Worm (Caenorhabditis elegans) whole organism, L1 larva: ENCODE data around the gene F40F8.5.

Experiments used
- C34B4.2 ChIP-seq: sonication (generic microtip); optimal IDR thresholded peaks from 2 replicates; lab custom pipeline; 2017; ENCODE audit warnings: mild to moderate bottlenecking, missing genetic modification characterization, missing compliant biosample characterization
- F16B12.6 ChIP-seq: fragments of 150-350 bp; optimal IDR thresholded peaks from 2 replicates; lab custom pipeline; 2014; ENCODE audit warnings: missing biosample characterization, missing genetic modification characterization
- Y116A8C.19 ChIP-seq: sonication (generic microtip); optimal IDR thresholded peaks from 2 replicates; lab custom pipeline; 2016; ENCODE audit warnings: missing compliant biosample characterization, missing genetic modification characterization, borderline replicate concordance
- aha-1 ChIP-seq: fragments of 150-350 bp; optimal IDR thresholded peaks from 2 replicates; lab custom pipeline; 2014; ENCODE audit warnings: missing biosample characterization, missing genetic modification characterization
- aly-2 ChIP-seq: fragments of 150-350 bp; optimal IDR thresholded peaks from 2 replicates; lab custom pipeline; 2014; ENCODE audit warnings: missing biosample characterization, missing genetic modification characterization
- blmp-1 ChIP-seq: fragments of 150-350 bp; optimal IDR thresholded peaks from 2 replicates; lab custom pipeline; 2014; ENCODE audit warnings: missing biosample characterization, missing genetic modification characterization
- ceh-63 ChIP-seq: fragments of 200-800 bp; sonication (Bioruptor generic); optimal IDR thresholded peaks from 2 replicates; lab custom pipeline; 2018; ENCODE audit warnings: mild to moderate bottlenecking, missing genetic modification characterization, missing compliant biosample characterization
- ceh-90 ChIP-seq: sonication (generic microtip); optimal IDR thresholded peaks from 2 replicates; lab custom pipeline; 2016; ENCODE audit warnings: missing genetic modification characterization, missing compliant biosample characterization
- dpl-1 ChIP-seq, 3 experiments: fragments of 150-350 bp in 2 of 3; sonication (generic microtip) in 1 of 3; optimal IDR thresholded peaks; 2 replicates each; lab custom pipeline; 2014 to 2017; ENCODE audit warnings: missing biosample characterization in 3 of 3, missing genetic modification characterization in 3 of 3, missing genetic modification reagents in 3 of 3
- dsc-1 ChIP-seq: sonication (generic microtip); optimal IDR thresholded peaks from 2 replicates; lab custom pipeline; 2016; ENCODE audit warnings: mild to moderate bottlenecking, missing genetic modification characterization, missing compliant biosample characterization
- efl-1 ChIP-seq, 4 experiments: fragments of 150-350 bp; optimal IDR thresholded peaks in 3 of 4; peaks in 1 of 4; 1 replicate in 1 of 4; 2 replicates in 3 of 4; lab custom pipeline; 2014; ENCODE audit warnings: missing biosample characterization in 2 of 4, missing genetic modification characterization in 2 of 4, missing genetic modification reagents in 2 of 4
- egl-13 ChIP-seq: sonication (generic microtip); optimal IDR thresholded peaks from 2 replicates; lab custom pipeline; 2016; ENCODE audit warnings: missing genotype, missing genetic modification reagents, missing genetic modification characterization, missing compliant biosample characterization
- egl-27 ChIP-seq, 2 experiments: fragments of 150-350 bp in 1 of 2; sonication (generic microtip); optimal IDR thresholded peaks; 3 replicates each; lab custom pipeline; 2017 to 2018; ENCODE audit warnings: missing biosample characterization in 2 of 2, missing genetic modification characterization in 2 of 2, missing genetic modification reagents in 2 of 2
- elt-2 ChIP-seq: sonication (generic microtip); optimal IDR thresholded peaks from 2 replicates; lab custom pipeline; 2016; ENCODE audit warnings: missing genetic modification characterization, mild to moderate bottlenecking, inconsistent platforms, missing compliant biosample characterization, missing genetic modification reagents
- elt-3 ChIP-seq, 6 experiments: fragments of 150-350 bp in 1 of 6; sonication (generic microtip); optimal IDR thresholded peaks; 2 replicates each; lab custom pipeline; 2017 to 2018; ENCODE audit warnings: missing biosample characterization in 6 of 6, missing genetic modification characterization in 6 of 6, inconsistent platforms in 1 of 6
- fkh-10 ChIP-seq: sonication (generic microtip); optimal IDR thresholded peaks from 2 replicates; lab custom pipeline; 2017; ENCODE audit warnings: missing biosample characterization, missing genetic modification reagents, missing genetic modification characterization
- fkh-8 ChIP-seq: sonication (generic microtip); optimal IDR thresholded peaks from 2 replicates; lab custom pipeline; 2016; ENCODE audit warnings: mild to moderate bottlenecking, missing genetic modification characterization, missing compliant biosample characterization
- grh-1 ChIP-seq: fragments of 200-800 bp; sonication (Bioruptor generic); IDR thresholded peaks from 2 replicates; pipeline ENCODE4 v1.3.6; 2022; ENCODE audit warnings: missing genetic modification reagents, missing genetic modification characterization, missing compliant biosample characterization
- hlh-4 ChIP-seq: sonication (generic microtip); optimal IDR thresholded peaks from 2 replicates; lab custom pipeline; 2016; ENCODE audit warnings: mild to moderate bottlenecking, missing genetic modification characterization, missing compliant biosample characterization
- hpl-2 ChIP-seq: fragments of 150-350 bp; optimal IDR thresholded peaks from 2 replicates; lab custom pipeline; 2014; ENCODE audit warnings: missing biosample characterization, missing genetic modification reagents, missing genetic modification characterization
- isw-1 ChIP-seq: fragments of 200-800 bp; sonication (Bioruptor generic); IDR thresholded peaks from 2 replicates; pipeline ENCODE4 v1.3.6; 2022; ENCODE audit warnings: missing genetic modification characterization, missing compliant biosample characterization
- lin-13 ChIP-seq: fragments of 150-350 bp; optimal IDR thresholded peaks from 2 replicates; lab custom pipeline; 2014; ENCODE audit warnings: missing biosample characterization, missing genetic modification reagents, missing genetic modification characterization
- lin-14 ChIP-seq: fragments of 200-800 bp; sonication (Bioruptor generic); optimal IDR thresholded peaks from 2 replicates; lab custom pipeline; 2018; ENCODE audit warnings: mild to moderate bottlenecking, missing genetic modification characterization, moderate library complexity, missing compliant biosample characterization
- lin-15B ChIP-seq: fragments of 150-350 bp; sonication (generic microtip); optimal IDR thresholded peaks from 3 replicates; lab custom pipeline; 2014; ENCODE audit warnings: missing biosample characterization, missing genetic modification characterization
- lin-35 ChIP-seq, 2 experiments: fragments of 150-350 bp; optimal IDR thresholded peaks; 2 replicates each; lab custom pipeline; 2014; ENCODE audit warnings: missing biosample characterization in 2 of 2, missing genetic modification characterization in 2 of 2, missing genetic modification reagents in 2 of 2
- lin-39 ChIP-seq: fragments of 150-350 bp; optimal IDR thresholded peaks from 2 replicates; lab custom pipeline; 2014; ENCODE audit warnings: missing biosample characterization, missing genetic modification reagents, missing genetic modification characterization
- lir-3 ChIP-seq: sonication (generic microtip); optimal IDR thresholded peaks from 2 replicates; lab custom pipeline; 2016; ENCODE audit warnings: mild to moderate bottlenecking, missing genetic modification characterization, moderate library complexity, missing compliant biosample characterization; ENCODE audit not compliant: poor library complexity
- mab-9 ChIP-seq: fragments of 200-800 bp; sonication (Bioruptor generic); IDR thresholded peaks from 2 replicates; pipeline ENCODE4 v1.3.6; 2022; ENCODE audit warnings: missing genetic modification reagents, missing genetic modification characterization, missing compliant biosample characterization
- mdl-1 ChIP-seq, 2 experiments: fragments of 150-350 bp; optimal IDR thresholded peaks; 2 replicates each; lab custom pipeline; 2014 to 2017; ENCODE audit warnings: missing biosample characterization in 2 of 2, missing genetic modification characterization in 2 of 2, inconsistent platforms in 1 of 2
- mep-1 ChIP-seq: fragments of 150-350 bp; optimal IDR thresholded peaks from 2 replicates; lab custom pipeline; 2014; ENCODE audit warnings: missing biosample characterization, missing genetic modification characterization
- nhr-11 ChIP-seq: fragments of 150-350 bp; optimal IDR thresholded peaks from 2 replicates; lab custom pipeline; 2014; ENCODE audit warnings: missing biosample characterization, missing genetic modification characterization
- nhr-19 ChIP-seq: fragments of 200-800 bp; sonication (Bioruptor generic); conservative IDR thresholded peaks from 2 replicates; pipeline ENCODE4 v1.3.6; 2022; ENCODE audit warnings: missing genetic modification characterization, missing compliant biosample characterization
- nhr-28 ChIP-seq: fragments of 150-350 bp; optimal IDR thresholded peaks from 2 replicates; lab custom pipeline; 2014; ENCODE audit warnings: missing biosample characterization, missing genetic modification characterization
- nhr-47 ChIP-seq: sonication (generic microtip); optimal IDR thresholded peaks from 2 replicates; lab custom pipeline; 2016; ENCODE audit warnings: mild to moderate bottlenecking, missing genetic modification characterization, moderate library complexity, missing compliant biosample characterization
- nhr-71 ChIP-seq: sonication (generic microtip); optimal IDR thresholded peaks from 2 replicates; lab custom pipeline; 2016; ENCODE audit warnings: mild to moderate bottlenecking, missing genetic modification characterization, moderate library complexity, missing compliant biosample characterization
- nhr-84 ChIP-seq: sonication (generic microtip); optimal IDR thresholded peaks from 2 replicates; lab custom pipeline; 2017; ENCODE audit warnings: missing biosample characterization, missing genetic modification characterization
- nhr-85 ChIP-seq: sonication (generic microtip); peaks from one replicate; lab custom pipeline; 2016; ENCODE audit warnings: missing genetic modification characterization, inconsistent platforms, missing compliant biosample characterization
- nhr-90 ChIP-seq: sonication (generic microtip); optimal IDR thresholded peaks from 2 replicates; lab custom pipeline; 2016; ENCODE audit warnings: mild to moderate bottlenecking, missing genetic modification characterization, missing compliant biosample characterization; ENCODE audit not compliant: poor library complexity
- pax-3 ChIP-seq: fragments of 200-800 bp; sonication (Bioruptor generic); optimal IDR thresholded peaks from 2 replicates; lab custom pipeline; 2018; ENCODE audit warnings: mild to moderate bottlenecking, missing genetic modification characterization, moderate library complexity, missing compliant biosample characterization
- rnt-1 ChIP-seq: sonication (generic microtip); optimal IDR thresholded peaks from 2 replicates; lab custom pipeline; 2016; ENCODE audit warnings: mild to moderate bottlenecking, missing genetic modification characterization, moderate library complexity, missing compliant biosample characterization
- snpc-4 ChIP-seq: fragments of 150-350 bp; optimal IDR thresholded peaks from 2 replicates; lab custom pipeline; 2014; ENCODE audit warnings: missing biosample characterization, missing genetic modification characterization
- sup-37 ChIP-seq: fragments of 200-800 bp; sonication (Bioruptor generic); optimal IDR thresholded peaks from 2 replicates; lab custom pipeline; 2018; ENCODE audit warnings: mild to moderate bottlenecking, missing genetic modification characterization, missing compliant biosample characterization
- swsn-7 ChIP-seq: sonication (generic microtip); optimal IDR thresholded peaks from 2 replicates; lab custom pipeline; 2016; ENCODE audit warnings: missing genetic modification characterization, missing compliant biosample characterization
- tlp-1 ChIP-seq: fragments of 150-350 bp; optimal IDR thresholded peaks from 2 replicates; lab custom pipeline; 2014; ENCODE audit warnings: missing biosample characterization, missing genetic modification characterization
- unc-62 ChIP-seq: fragments of 150-350 bp; optimal IDR thresholded peaks from 2 replicates; lab custom pipeline; 2014; ENCODE audit warnings: missing biosample characterization, missing genetic modification reagents, missing genetic modification characterization
- unc-86 ChIP-seq: sonication (generic microtip); optimal IDR thresholded peaks from 2 replicates; lab custom pipeline; 2016; ENCODE audit warnings: missing genetic modification characterization, missing compliant biosample characterization
- unc-98 ChIP-seq: fragments of 200-800 bp; sonication (Bioruptor generic); IDR thresholded peaks from 2 replicates; pipeline ENCODE4 v1.3.6; 2022; ENCODE audit warnings: missing genetic modification characterization, missing compliant biosample characterization
- vab-15 ChIP-seq: sonication (generic microtip); optimal IDR thresholded peaks from 2 replicates; lab custom pipeline; 2017; ENCODE audit warnings: missing genotype, mild to moderate bottlenecking, missing genetic modification characterization, missing compliant biosample characterization
- xbp-1 ChIP-seq: sonication (generic microtip); optimal IDR thresholded peaks from 2 replicates; lab custom pipeline; 2016; ENCODE audit warnings: missing genetic modification characterization, missing compliant biosample characterization
- zip-4 ChIP-seq: fragments of 200-800 bp; sonication (Bioruptor generic); optimal IDR thresholded peaks from 2 replicates; lab custom pipeline; 2018; ENCODE audit warnings: mild to moderate bottlenecking, missing genetic modification characterization, moderate library complexity, missing compliant biosample characterization
- ztf-11 ChIP-seq, 2 experiments: sonication (generic microtip); optimal IDR thresholded peaks; 2 replicates each; lab custom pipeline; 2016 to 2017; ENCODE audit warnings: missing genetic modification characterization in 2 of 2, missing biosample characterization in 1 of 2, missing compliant biosample characterization in 1 of 2

F40F8.5 gene

ce11 chrII:11167039-11167438, 32.3 kb upstream of the F40F8.5 start:
- peak; percentile 47; the same call in 1 of the 2 replicates for TF ChIP-seq unc-98
- no peak for TF ChIP-seq lin-13 (GFP tag; lab: Kevin White, UChicago)
- peak; percentile 92 for TF ChIP-seq nhr-90 (tag; lab: Kevin White, UChicago)
- TF ChIP-seq lin-39 (tag; lab: Kevin White, UChicago), result peak; percentile 40
- TF ChIP-seq sup-37, result peak; percentile 80
- TF ChIP-seq snpc-4, result peak; percentile 99
- no peak for TF ChIP-seq aha-1
- TF ChIP-seq C34B4.2 (tag; lab: Kevin White, UChicago), result no peak
- peak; percentile 16 for TF ChIP-seq pax-3 (tag; lab: Kevin White, UChicago)
- no peak for TF ChIP-seq hlh-4
- TF ChIP-seq fkh-8, result peak; percentile 14
- TF ChIP-seq ztf-11 (tag; optimal IDR thresholded peaks at IDR 0.05; lab: Kevin White, UChicago), result peak in 1 of 2 experiments; percentile 50
- peak; percentile 57 for TF ChIP-seq zip-4
- no peak for TF ChIP-seq mab-9 (GFP tag; lab: Robert Waterston, UW)
- no peak for TF ChIP-seq hpl-2 (GFP tag; lab: Kevin White, UChicago)
- TF ChIP-seq egl-27 (tag; optimal IDR thresholded peaks at IDR 0.05; lab: Kevin White, UChicago), result peak in 1 of 2 experiments; percentile 9
- TF ChIP-seq dsc-1, result peak; percentile 90
- TF ChIP-seq aly-2 (tag; lab: Kevin White, UChicago), result peak; percentile 58
- TF ChIP-seq tlp-1 (tag; lab: Kevin White, UChicago), result no peak
- no peak for TF ChIP-seq Y116A8C.19 (tag; lab: Kevin White, UChicago)
- peak; percentile 77 for TF ChIP-seq grh-1 (GFP tag; lab: Robert Waterston, UW)
- peak; percentile 18 for TF ChIP-seq mep-1
- TF ChIP-seq isw-1, result no peak
- peak; percentile 95 for TF ChIP-seq nhr-85
- TF ChIP-seq ceh-90 (tag; lab: Kevin White, UChicago), result no peak
- TF ChIP-seq nhr-71 (tag; lab: Kevin White, UChicago), result peak; percentile 91
- TF ChIP-seq lin-14 (GFP tag; lab: Kevin White, UChicago), result peak; percentile 70
- peak; percentile 54 for TF ChIP-seq elt-2 (tag; lab: Kevin White, UChicago)
- TF ChIP-seq unc-62 (GFP tag; lab: Kevin White, UChicago), result no peak
- peak; percentile 29 to 68 for TF ChIP-seq efl-1 (optimal IDR thresholded peaks at IDR 0.05; lab: Kevin White, UChicago)
- TF ChIP-seq efl-1 (GFP tag; optimal IDR thresholded peaks at IDR 0.05 in 1 of 2; lab: Kevin White, UChicago), result peak; percentile 10 to 96
- TF ChIP-seq ceh-63 (GFP tag; lab: Kevin White, UChicago), result no peak
- TF ChIP-seq dpl-1 (GFP tag; optimal IDR thresholded peaks at IDR 0.05; lab: Kevin White, UChicago), result peak; percentile 22 to 38 (median 31)
- peak in 1 of 6 experiments; percentile 42 for TF ChIP-seq elt-3 (tag; optimal IDR thresholded peaks at IDR 0.05; lab: Kevin White, UChicago)
- no peak for TF ChIP-seq vab-15 (tag; lab: Kevin White, UChicago)
- TF ChIP-seq blmp-1, result no peak
- peak; percentile 93 for TF ChIP-seq rnt-1 (tag; lab: Kevin White, UChicago)
- peak in 1 of 2 experiments; percentile 8 for TF ChIP-seq mdl-1 (tag; optimal IDR thresholded peaks at IDR 0.05; lab: Kevin White, UChicago)
- peak; percentile 85 for TF ChIP-seq swsn-7 (tag; lab: Kevin White, UChicago)
- no peak for TF ChIP-seq fkh-10 (GFP tag; lab: Kevin White, UChicago)
- TF ChIP-seq lin-35 (GFP tag; optimal IDR thresholded peaks at IDR 0.05; lab: Kevin White, UChicago), result peak; percentile 34 to 59
- TF ChIP-seq lin-15B (tag; lab: Kevin White, UChicago), result no peak
- peak; percentile 72 for TF ChIP-seq xbp-1
- TF ChIP-seq lir-3 (tag; lab: Kevin White, UChicago), result no peak
- peak; percentile 55 for TF ChIP-seq unc-86
- TF ChIP-seq nhr-19 (GFP tag; lab: Robert Waterston, UW), result peak; percentile 89
- no peak for TF ChIP-seq F16B12.6 (tag; lab: Kevin White, UChicago)
- no peak for TF ChIP-seq nhr-11 (tag; lab: Kevin White, UChicago)
- peak; percentile 50 for TF ChIP-seq egl-13 (tag; lab: Kevin White, UChicago)
- no peak for TF ChIP-seq nhr-84
- no peak for TF ChIP-seq nhr-28 (tag; lab: Kevin White, UChicago)
- peak; percentile 89 for TF ChIP-seq nhr-47 (tag; lab: Kevin White, UChicago)
